Worm (Caenorhabditis elegans): ENCODE measurements around the gene exc-6.
"Not testable (repeated sequence)": the region's sequence is repeated elsewhere in the genome, so short reads cannot be mapped to it uniquely, and the experiment has no call there.

DNA sequence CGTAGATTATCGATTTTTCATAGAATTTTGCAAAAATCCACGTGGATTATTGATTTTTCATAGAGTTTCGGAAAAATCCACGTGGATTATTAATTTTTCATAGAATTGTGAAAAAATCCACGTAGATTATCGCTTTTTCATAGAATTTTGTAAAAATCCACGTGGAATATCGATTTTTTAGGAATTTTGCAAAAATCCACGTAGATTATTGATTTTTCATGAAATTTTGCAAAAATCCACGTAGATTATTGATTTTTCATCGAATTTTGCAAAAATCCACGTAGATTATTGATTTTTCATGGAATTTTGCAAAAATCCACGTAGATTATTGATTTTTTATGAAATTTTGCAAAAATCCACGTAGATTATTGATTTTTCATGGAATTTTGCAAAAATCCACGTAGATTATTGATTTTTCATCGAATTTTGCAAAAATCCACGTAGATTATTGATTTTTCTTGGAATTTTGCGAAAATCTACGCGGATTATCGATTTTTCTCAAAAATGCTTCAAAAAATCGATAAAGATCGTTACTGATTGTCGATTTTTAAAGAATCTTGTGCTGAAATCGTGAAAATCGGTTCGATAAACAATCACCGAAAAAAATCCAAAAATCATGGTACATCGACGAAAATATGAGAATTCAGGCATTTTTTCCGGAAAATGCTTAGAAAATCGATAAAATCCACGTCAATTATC lies 45.9 kb upstream of the exc-6 start:
- TF ChIP-seq nhr-11 (tag; optimal IDR thresholded peaks at IDR 0.05); npax-4 (tag; optimal IDR thresholded peaks at IDR 0.05); ahr-1 (tag; optimal IDR thresholded peaks at IDR 0.05); hlh-15 (tag; optimal IDR thresholded peaks at IDR 0.05); hlh-13 (GFP tag; optimal IDR thresholded peaks at IDR 0.05): not testable (repeated sequence)
